Fruit fly (Drosophila melanogaster): ENCODE data around the gene elg1.

The elg1 gene

DNA sequence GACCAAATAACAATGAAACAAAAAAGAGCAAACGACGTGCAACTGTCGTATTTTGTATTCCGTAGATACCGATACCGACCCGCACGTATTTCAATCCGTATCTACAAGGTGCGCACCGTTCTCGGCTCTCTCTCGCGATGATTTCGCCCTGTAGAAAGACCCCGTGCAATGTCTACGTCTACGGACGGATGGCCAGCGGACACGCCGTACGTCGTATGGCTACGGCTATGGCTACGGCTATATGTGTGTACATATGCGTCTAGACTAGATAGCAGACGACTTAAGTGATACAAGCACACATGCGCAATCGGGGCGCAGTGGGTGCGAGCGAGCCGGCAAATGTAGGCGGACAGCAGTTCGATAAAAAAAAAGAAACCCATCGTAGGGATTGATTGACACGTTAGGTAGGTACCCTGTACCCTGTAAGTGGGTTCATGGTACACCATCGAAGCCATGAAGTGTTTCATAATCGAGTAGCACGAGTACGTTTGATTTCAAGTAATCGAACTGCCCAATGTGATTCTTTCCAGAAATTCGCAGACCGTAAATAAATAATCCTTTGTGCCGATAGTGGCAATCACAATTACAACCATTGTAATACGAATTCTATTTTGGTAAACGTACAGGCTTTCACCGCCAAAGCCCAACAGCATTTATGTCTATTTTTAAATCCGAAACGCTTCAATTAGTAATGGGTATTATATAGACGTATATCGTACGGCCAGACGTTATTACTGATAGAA, 17.8 kb downstream of the elg1 start (continued):
- TF ChIP-seq CG7357 (GFP tag; IDR thresholded peaks at IDR 0.05) (0 out of 3 replicates have a peak, but pooled peaks have one; percentile 49), Hsf (GFP tag; optimal IDR thresholded peaks at IDR 0.05) (peak; percentile 31), Deaf1 (tag; optimal IDR thresholded peaks at IDR 0.05) (peak; percentile 50), sr (GFP tag; IDR thresholded peaks at IDR 0.05) (no peak), CG8944 (GFP tag; optimal IDR thresholded peaks at IDR 0.05) (peak; percentile 32), CG12744 (GFP tag; optimal IDR thresholded peaks at IDR 0.05) (no peak), schlank (tag; optimal IDR thresholded peaks at IDR 0.05) (no peak), nom (GFP tag; optimal IDR thresholded peaks at IDR 0.05) (no peak), chif (GFP tag; optimal IDR thresholded peaks at IDR 0.05) (peak; percentile 20 to 29), Fer1 (GFP tag; optimal IDR thresholded peaks at IDR 0.05) (peak; percentile 20), dmrt99B (tag; optimal IDR thresholded peaks at IDR 0.05) (peak; percentile 54), Pdp1 (GFP tag; optimal IDR thresholded peaks at IDR 0.05) (peak in 1 of 2 experiments; percentile 21), CG17359 (tag; optimal IDR thresholded peaks at IDR 0.05) (peak; percentile 13), cwo (GFP tag; optimal IDR thresholded peaks at IDR 0.05) (peak; percentile 74), sna (GFP tag; IDR thresholded peaks at IDR 0.05; ENCODE audit: partially characterized antibody) (no peak), CHES-1-like (GFP tag; optimal IDR thresholded peaks at IDR 0.05) (peak; percentile 46), CG2678 (tag; optimal IDR thresholded peaks at IDR 0.05) (peak; percentile 47), CG15011 (GFP tag; optimal IDR thresholded peaks at IDR 0.05) (peak; percentile 22), CkIIα-i1 (GFP tag; IDR thresholded peaks at IDR 0.05) (no peak), nmo (GFP tag; optimal IDR thresholded peaks at IDR 0.05) (peak; percentile 33), mirr (GFP tag; optimal IDR thresholded peaks at IDR 0.05) (peak; percentile 90), Hr51 (GFP tag; optimal IDR thresholded peaks at IDR 0.05) (peak in 1 of 2 experiments; percentile 44), CG14965 (GFP tag; optimal IDR thresholded peaks at IDR 0.05; ENCODE audit: borderline replicate concordance) (no peak), CG8359 (GFP tag; optimal IDR thresholded peaks at IDR 0.05; ENCODE audit: borderline replicate concordance) (no peak), exex (tag; optimal IDR thresholded peaks at IDR 0.05) (peak; percentile 54), Fer3 (tag; optimal IDR thresholded peaks at IDR 0.05) (peak; percentile 17), gem (tag; optimal IDR thresholded peaks at IDR 0.05) (peak; percentile 57), CG3838 (GFP tag; optimal IDR thresholded peaks at IDR 0.05) (no peak), Meics (GFP tag; optimal IDR thresholded peaks at IDR 0.05) (peak; percentile 28), Oli (tag; optimal IDR thresholded peaks at IDR 0.05) (peak; percentile 34), CG6813 (GFP tag; optimal IDR thresholded peaks at IDR 0.05) (no peak), CG10274 (GFP tag; optimal IDR thresholded peaks at IDR 0.05) (peak; percentile 16), CG11504 (tag; optimal IDR thresholded peaks at IDR 0.05) (peak; percentile 44), tna (GFP tag; IDR thresholded peaks at IDR 0.05; ENCODE audit: partially characterized antibody) (0 out of 2 replicates have a peak, but pooled peaks have one; percentile 14), caup (GFP tag; optimal IDR thresholded peaks at IDR 0.05; ENCODE audit: severe bottlenecking) (peak; percentile 11), CG34376 (GFP tag; optimal IDR thresholded peaks at IDR 0.05) (peak; percentile 31), seq (GFP tag; IDR thresholded peaks at IDR 0.05) (0 out of 2 replicates have a peak, but pooled peaks have one; percentile 26), CG13123 (GFP tag; optimal IDR thresholded peaks at IDR 0.05) (no peak), CG7839 (tag; optimal IDR thresholded peaks at IDR 0.05) (peak; percentile 70), Antp (GFP tag; optimal IDR thresholded peaks at IDR 0.05) (peak; percentile 17), CG13775 (GFP tag; optimal IDR thresholded peaks at IDR 0.05) (peak; percentile 46), CG2199 (GFP tag; IDR thresholded peaks at IDR 0.05) (peak; percentile 68; the same call in 1 of the 3 replicates), Nf-YB (GFP tag; optimal IDR thresholded peaks at IDR 0.05) (no peak), CG7786 (GFP tag; optimal IDR thresholded peaks at IDR 0.05) (peak; percentile 42), Hey (tag; optimal IDR thresholded peaks at IDR 0.05) (peak; percentile 38), sd (tag; optimal IDR thresholded peaks at IDR 0.05) (peak; percentile 28), ac (GFP tag; optimal IDR thresholded peaks at IDR 0.05) (no peak)
